Fruit fly (Drosophila melanogaster) whole organism, embryonic: Measurements from ENCODE around the gene CG3097.

Experiments
- Asciz ChIP-seq: fragments of 200-800 bp; sonication (Bioruptor generic); optimal IDR thresholded peaks from 2 replicates; lab custom pipeline; 2017; ENCODE audit warnings: missing biosample characterization, mild to moderate bottlenecking, missing genetic modification characterization, missing genetic modification reagents
- CG12659 ChIP-seq: fragments of 200-800 bp; sonication (Bioruptor generic); optimal IDR thresholded peaks from 3 replicates; lab custom pipeline; 2017; ENCODE audit warnings: mild to moderate bottlenecking, missing biosample characterization, missing genetic modification reagents, missing genetic modification characterization
- CG12744 ChIP-seq: fragments of 200-800 bp; sonication (Bioruptor generic); optimal IDR thresholded peaks from 2 replicates; lab custom pipeline; 2016; ENCODE audit warnings: missing biosample characterization, missing genetic modification characterization
- CG13123 ChIP-seq: fragments of 200-800 bp; sonication (Bioruptor generic); optimal IDR thresholded peaks from 2 replicates; lab custom pipeline; 2016; ENCODE audit warnings: missing biosample characterization, missing genetic modification characterization
- CG14050 ChIP-seq: fragments of 200-800 bp; sonication (Bioruptor generic); IDR thresholded peaks from 3 replicates; pipeline ENCODE4 v1.3.6; 2022; ENCODE audit warnings: missing biosample characterization, missing genetic modification characterization
- CG16779 ChIP-seq: fragments of 200-800 bp; sonication (Bioruptor generic); IDR thresholded peaks from 2 replicates; pipeline ENCODE4 v1.3.6; 2022; ENCODE audit warnings: missing biosample characterization, missing genetic modification characterization
- CG34422 ChIP-seq: fragments of 200-800 bp; sonication (Bioruptor generic); IDR thresholded peaks from 3 replicates; pipeline ENCODE4 v1.3.6; 2022; ENCODE audit warnings: missing biosample characterization, missing genetic modification characterization
- CG4424 ChIP-seq: fragments of 200-800 bp; sonication (Bioruptor generic); optimal IDR thresholded peaks from 3 replicates; lab custom pipeline; 2016; ENCODE audit warnings: missing biosample characterization, missing genetic modification characterization
- CG8944 ChIP-seq: fragments of 200-800 bp; sonication (Bioruptor generic); optimal IDR thresholded peaks from 3 replicates; lab custom pipeline; 2016; ENCODE audit warnings: missing biosample characterization, missing genetic modification characterization
- Dref ChIP-seq: fragments of 200-800 bp; sonication (Bioruptor generic); IDR thresholded peaks from 2 replicates; pipeline ENCODE4 v1.3.6; 2022; ENCODE audit warnings: missing biosample characterization, missing genetic modification characterization
- Gsc ChIP-seq: fragments of 200-800 bp; sonication (Bioruptor generic); IDR thresholded peaks from 2 replicates; pipeline ENCODE4 v1.3.6; 2022; ENCODE audit warnings: missing biosample characterization, missing genetic modification characterization
- H15 ChIP-seq: fragments of 200-800 bp; sonication (Bioruptor generic); IDR thresholded peaks from 3 replicates; pipeline ENCODE4 v1.3.6; 2022; ENCODE audit warnings: missing biosample characterization, missing genetic modification characterization
- HLH3B ChIP-seq: fragments of 200-800 bp; sonication (Bioruptor generic); IDR thresholded peaks from 2 replicates; pipeline ENCODE4 v1.3.6; 2022; ENCODE audit warnings: missing biosample characterization, missing genetic modification characterization
- HLH4C ChIP-seq: fragments of 200-800 bp; sonication (Bioruptor generic); IDR thresholded peaks from 3 replicates; pipeline ENCODE4 v1.3.6; 2022; ENCODE audit warnings: missing biosample characterization, missing genetic modification characterization; ENCODE audit not compliant: partially characterized antibody
- Hr78 ChIP-seq, 2 experiments: fragments of 200-800 bp in 1 of 2; fragments of >200 bp in 1 of 2; sonication (Bioruptor generic) in 1 of 2; optimal IDR thresholded peaks; 2 replicates each; lab custom pipeline; 2017 to 2019; ENCODE audit warnings: missing biosample characterization in 2 of 2, missing genetic modification characterization in 2 of 2, mild to moderate bottlenecking in 1 of 2, moderate library complexity in 1 of 2
- MBD-R2 ChIP-seq: fragments of 200-800 bp; sonication (Bioruptor generic); IDR thresholded peaks from 2 replicates; pipeline ENCODE4 v1.3.6; 2022; ENCODE audit warnings: missing biosample characterization, missing genetic modification characterization
- Mes4 ChIP-seq: fragments of 200-800 bp; sonication (Bioruptor generic); optimal IDR thresholded peaks from 2 replicates; lab custom pipeline; 2016; ENCODE audit warnings: missing biosample characterization, missing genetic modification characterization
- Mrtf ChIP-seq: fragments of 200-800 bp; sonication (Bioruptor generic); IDR thresholded peaks from 3 replicates; pipeline ENCODE4 v1.3.6; 2022; ENCODE audit warnings: missing biosample characterization, missing genetic modification characterization
- NC2β ChIP-seq: fragments of 200-800 bp; sonication (Bioruptor generic); optimal IDR thresholded peaks from 2 replicates; lab custom pipeline; 2016; ENCODE audit warnings: missing biosample characterization, missing genetic modification characterization
- Neu2 ChIP-seq: fragments of 200-800 bp; sonication (Bioruptor generic); optimal IDR thresholded peaks from 3 replicates; lab custom pipeline; 2016; ENCODE audit warnings: missing biosample characterization, missing genetic modification characterization, borderline replicate concordance
- Nf-YC ChIP-seq: fragments of 200-800 bp; optimal IDR thresholded peaks from 3 replicates; lab custom pipeline; 2019; ENCODE audit warnings: missing biosample characterization, mild to moderate bottlenecking, missing genetic modification characterization, moderate library complexity
- Side ChIP-seq: fragments of 200-800 bp; sonication (Bioruptor generic); optimal IDR thresholded peaks from 2 replicates; lab custom pipeline; 2016; ENCODE audit warnings: missing biosample characterization, missing genetic modification characterization
- Ssrp ChIP-seq: fragments of 200-800 bp; sonication (Bioruptor generic); optimal IDR thresholded peaks from 2 replicates; lab custom pipeline; 2018; ENCODE audit warnings: missing biosample characterization, mild to moderate bottlenecking, missing genetic modification characterization, moderate library complexity
- ash1 ChIP-seq: fragments of 200-800 bp; sonication (Bioruptor generic); optimal IDR thresholded peaks from 2 replicates; lab custom pipeline; 2018; ENCODE audit warnings: missing biosample characterization, mild to moderate bottlenecking, missing genetic modification characterization
- br ChIP-seq: fragments of >200 bp; optimal IDR thresholded peaks from 2 replicates; lab custom pipeline; 2017
- bsh ChIP-seq, 2 experiments: fragments of 200-800 bp; sonication (Bioruptor generic); optimal IDR thresholded peaks; 2 replicates each; lab custom pipeline; 2017 to 2018; ENCODE audit warnings: mild to moderate bottlenecking in 2 of 2, missing biosample characterization in 2 of 2, missing genetic modification characterization in 2 of 2, moderate library complexity in 1 of 2
- btn ChIP-seq: fragments of 200-800 bp; sonication (Bioruptor generic); optimal IDR thresholded peaks from 2 replicates; lab custom pipeline; 2016; ENCODE audit warnings: missing biosample characterization, missing genetic modification characterization
- cad ChIP-seq: fragments of >200 bp; optimal IDR thresholded peaks from 2 replicates; lab custom pipeline; 2017; ENCODE audit warnings: missing biosample characterization, missing genetic modification characterization
- fu2 ChIP-seq: fragments of 200-800 bp; sonication (Bioruptor generic); optimal IDR thresholded peaks from 2 replicates; lab custom pipeline; 2016; ENCODE audit warnings: missing biosample characterization, missing genetic modification characterization
- gfzf ChIP-seq: fragments of 200-800 bp; sonication (Bioruptor generic); optimal IDR thresholded peaks from 2 replicates; lab custom pipeline; 2016; ENCODE audit warnings: missing biosample characterization, mild to moderate bottlenecking, missing genetic modification characterization, moderate library complexity
- gsb-n ChIP-seq: fragments of 200-800 bp; sonication (Bioruptor generic); optimal IDR thresholded peaks from 3 replicates; lab custom pipeline; 2018; ENCODE audit warnings: missing biosample characterization, mild to moderate bottlenecking, missing genetic modification characterization
- ham ChIP-seq: fragments of 200-800 bp; sonication (Bioruptor generic); IDR thresholded peaks from 2 replicates; pipeline ENCODE4 v1.3.6; 2022; ENCODE audit warnings: missing biosample characterization, missing genetic modification characterization
- inv ChIP-seq: fragments of 200-800 bp; sonication (Bioruptor generic); IDR thresholded peaks from 2 replicates; pipeline ENCODE4 v1.3.6; 2022; ENCODE audit warnings: missing biosample characterization, missing genetic modification characterization; ENCODE audit not compliant: partially characterized antibody
- kah ChIP-seq: fragments of 200-800 bp; sonication (Bioruptor generic); optimal IDR thresholded peaks from 2 replicates; lab custom pipeline; 2018; ENCODE audit warnings: missing biosample characterization, mild to moderate bottlenecking, missing genetic modification characterization
- luna ChIP-seq: fragments of 200-800 bp; sonication (Bioruptor generic); optimal IDR thresholded peaks from 2 replicates; lab custom pipeline; 2016; ENCODE audit warnings: missing biosample characterization, missing genetic modification characterization
- maf-S ChIP-seq: fragments of 200-800 bp; sonication (Bioruptor generic); optimal IDR thresholded peaks from 2 replicates; lab custom pipeline; 2016; ENCODE audit warnings: missing biosample characterization, missing genetic modification characterization
- mirr ChIP-seq: fragments of 200-800 bp; sonication (Bioruptor generic); optimal IDR thresholded peaks from 3 replicates; lab custom pipeline; 2018; ENCODE audit warnings: missing biosample characterization, mild to moderate bottlenecking, missing genetic modification characterization
- nerfin-2 ChIP-seq: fragments of 200-800 bp; sonication (Bioruptor generic); IDR thresholded peaks from 2 replicates; pipeline ENCODE4 v1.3.6; 2022; ENCODE audit warnings: missing biosample characterization, missing genetic modification characterization; ENCODE audit not compliant: partially characterized antibody
- rib ChIP-seq: fragments of 200-800 bp; sonication (Bioruptor generic); IDR thresholded peaks from 2 replicates; pipeline ENCODE4 v1.3.6; 2022; ENCODE audit warnings: missing biosample characterization, missing genetic modification characterization
- scrt ChIP-seq: fragments of 200-800 bp; sonication (Bioruptor generic); optimal IDR thresholded peaks from 2 replicates; lab custom pipeline; 2018; ENCODE audit warnings: missing biosample characterization, mild to moderate bottlenecking, missing genetic modification characterization, moderate library complexity
- sens ChIP-seq: fragments of 200-800 bp; sonication (Bioruptor generic); peaks from one replicate; lab custom pipeline; 2016; ENCODE audit warnings: missing biosample characterization, missing genetic modification characterization
- sens-2 ChIP-seq: fragments of 200-800 bp; sonication (Bioruptor generic); IDR thresholded peaks from 2 replicates; pipeline ENCODE4 v1.3.6; 2022; ENCODE audit warnings: missing biosample characterization, missing genetic modification characterization
- shn ChIP-seq: fragments of 200-800 bp; sonication (Bioruptor generic); optimal IDR thresholded peaks from 3 replicates; lab custom pipeline; 2016; ENCODE audit warnings: missing biosample characterization, missing genetic modification characterization
- sob ChIP-seq: fragments of 200-800 bp; sonication (Bioruptor generic); IDR thresholded peaks from 2 replicates; pipeline ENCODE4 v1.3.6; 2022; ENCODE audit warnings: missing biosample characterization, missing genetic modification characterization
- stwl ChIP-seq: fragments of 200-800 bp; sonication (Bioruptor generic); optimal IDR thresholded peaks from 3 replicates; lab custom pipeline; 2018; ENCODE audit warnings: missing biosample characterization, mild to moderate bottlenecking, missing genetic modification characterization, moderate library complexity
- vnd ChIP-seq: fragments of 200-800 bp; sonication (Bioruptor generic); IDR thresholded peaks from 3 replicates; pipeline ENCODE4 v1.3.6; 2022; ENCODE audit warnings: missing biosample characterization, missing genetic modification characterization; ENCODE audit not compliant: partially characterized antibody
- wor ChIP-seq: fragments of 200-800 bp; sonication (Bioruptor generic); IDR thresholded peaks from 2 replicates; pipeline ENCODE4 v1.3.6; 2022; ENCODE audit warnings: missing biosample characterization, missing genetic modification characterization
- yki ChIP-seq: fragments of >200 bp; optimal IDR thresholded peaks from 3 replicates; lab custom pipeline; 2018
- zfh2 ChIP-seq: fragments of 200-800 bp; sonication (Bioruptor generic); optimal IDR thresholded peaks from 2 replicates; lab custom pipeline; 2016; ENCODE audit warnings: missing biosample characterization, missing genetic modification characterization

The CG3097 gene

DNA sequence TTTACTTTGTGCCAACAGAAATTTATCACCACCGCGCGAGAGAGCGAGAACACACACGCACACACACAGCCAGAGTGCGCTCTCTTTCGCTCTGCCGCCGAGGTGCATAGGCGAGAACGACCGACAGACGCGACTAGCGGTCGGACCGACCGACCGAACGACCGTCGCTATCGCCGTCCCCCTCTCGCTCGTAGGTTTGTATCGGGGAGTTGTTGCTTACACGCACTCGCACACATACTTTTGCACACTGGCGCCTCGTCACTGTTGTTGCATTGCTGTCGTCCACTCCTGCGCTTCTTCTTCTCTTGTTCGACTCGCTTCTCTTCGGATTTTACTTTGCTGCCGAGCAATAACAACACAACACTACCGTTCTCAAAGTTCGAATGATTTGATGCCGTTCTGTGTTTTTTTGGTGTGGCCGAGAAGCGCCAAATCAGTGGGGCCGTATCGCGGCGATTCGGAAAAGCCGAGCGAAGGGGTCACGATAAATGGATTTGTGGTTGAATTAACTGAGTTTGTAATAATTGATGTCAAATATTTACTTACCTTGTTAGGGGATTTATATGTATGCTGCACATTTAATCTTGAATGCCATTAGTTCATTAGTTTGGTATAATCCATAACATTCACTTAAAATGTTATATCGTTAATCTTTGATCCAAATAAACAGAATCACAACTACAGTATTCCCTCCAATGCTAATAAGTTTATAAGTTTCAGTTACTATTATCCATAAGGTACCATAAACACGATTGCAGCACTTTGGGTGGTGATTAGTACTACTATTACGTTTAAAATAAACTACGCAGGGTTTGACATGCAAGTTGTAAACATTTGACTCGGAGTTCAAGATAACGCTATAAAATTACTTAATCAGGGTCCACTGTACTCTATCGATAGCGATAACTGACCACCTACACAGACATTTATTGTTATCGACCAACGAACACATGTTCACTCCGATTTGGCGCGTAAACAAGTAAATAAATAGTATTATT is 23.4 kb downstream of the CG3097 start, which contains the start of the genes IntS6 and Rtel1 (continued):
- peak; percentile 98 for TF ChIP-seq sens (GFP tag; lab: Kevin White, UChicago)
- peak; percentile 90 for TF ChIP-seq fu2 (GFP tag; lab: Kevin White, UChicago)
- TF ChIP-seq vnd = no peak
- peak; percentile 77 for TF ChIP-seq NC2β (GFP tag; lab: Kevin White, UChicago)
- TF ChIP-seq Mes4 (GFP tag; lab: Kevin White, UChicago) = peak; percentile 84
- TF ChIP-seq Dref (GFP tag; lab: Robert Waterston, UW) = peak; percentile 62
- peak; percentile 76 for TF ChIP-seq gsb-n
- no peak for TF ChIP-seq br (lab: Kevin White, UChicago)
- no peak for TF ChIP-seq yki
- TF ChIP-seq zfh2 (GFP tag; lab: Kevin White, UChicago) = peak; percentile 95
- TF ChIP-seq Asciz (GFP tag; lab: Kevin White, UChicago) = peak; percentile 66
- TF ChIP-seq btn (GFP tag; lab: Kevin White, UChicago) = peak; percentile 76
- TF ChIP-seq nerfin-2 (GFP tag; lab: Robert Waterston, UW) = no peak
- TF ChIP-seq Side (GFP tag; lab: Kevin White, UChicago) = peak; percentile 88
- TF ChIP-seq wor (GFP tag; lab: Robert Waterston, UW) = peak; percentile 85
- TF ChIP-seq bsh (GFP tag; optimal IDR thresholded peaks at IDR 0.05; lab: Kevin White, UChicago) = peak; percentile 51 to 87
- peak; percentile 83 for TF ChIP-seq ham
- peak; percentile 91 for TF ChIP-seq CG12659 (GFP tag; lab: Kevin White, UChicago)
- TF ChIP-seq kah (GFP tag; lab: Kevin White, UChicago) = peak; percentile 57
- peak; percentile 79 for TF ChIP-seq Nf-YC
- TF ChIP-seq CG8944 (GFP tag; lab: Kevin White, UChicago) = peak; percentile 92
- TF ChIP-seq CG12744 (GFP tag; lab: Kevin White, UChicago) = peak; percentile 88
- no peak for TF ChIP-seq stwl
- TF ChIP-seq cad = no peak
- peak; percentile 92 for TF ChIP-seq shn (GFP tag; lab: Kevin White, UChicago)
- TF ChIP-seq CG13123 = peak; percentile 65
- peak; percentile 90 for TF ChIP-seq CG4424 (GFP tag; lab: Kevin White, UChicago)
- peak; percentile 89 for TF ChIP-seq Mrtf (GFP tag; lab: Robert Waterston, UW)
- peak; percentile 81 for TF ChIP-seq HLH3B (GFP tag; lab: Robert Waterston, UW)
- no peak; the same call in 1 of the 2 replicates for TF ChIP-seq inv
- peak; percentile 47; the same call in 1 of the 3 replicates for TF ChIP-seq HLH4C (GFP tag; lab: Robert Waterston, UW)
- TF ChIP-seq luna (GFP tag; lab: Kevin White, UChicago) = peak; percentile 71
- TF ChIP-seq CG14050 (GFP tag; lab: Robert Waterston, UW) = peak; percentile 81
- TF ChIP-seq CG16779 (GFP tag; lab: Robert Waterston, UW) = peak; percentile 81
- TF ChIP-seq MBD-R2 (GFP tag; lab: Robert Waterston, UW) = peak; percentile 79
- TF ChIP-seq gfzf (GFP tag; lab: Kevin White, UChicago) = peak; percentile 92
- peak; percentile 75 for TF ChIP-seq scrt (GFP tag; lab: Kevin White, UChicago)
- TF ChIP-seq sens-2 (GFP tag; lab: Robert Waterston, UW) = peak; percentile 64; the same call in 1 of the 2 replicates
- TF ChIP-seq H15 (GFP tag; lab: Robert Waterston, UW) = peak; percentile 68; the same call in 2 of the 3 replicates
- TF ChIP-seq ash1 (GFP tag; lab: Kevin White, UChicago) = peak; percentile 14
- peak; percentile 86 for TF ChIP-seq Ssrp
- TF ChIP-seq Neu2 = no peak
- TF ChIP-seq sob (GFP tag; lab: Robert Waterston, UW) = peak; percentile 91
- peak; percentile 97 for TF ChIP-seq mirr
- peak; percentile 84 for TF ChIP-seq rib (GFP tag; lab: Robert Waterston, UW)
- TF ChIP-seq maf-S = peak; percentile 89
- TF ChIP-seq Hr78 (GFP tag; optimal IDR thresholded peaks at IDR 0.05; lab: Kevin White, UChicago) = peak in 1 of 2 experiments; percentile 59
- TF ChIP-seq CG34422 = peak; percentile 83
- TF ChIP-seq Gsc = peak; percentile 72
